Worm (Caenorhabditis elegans): ENCODE data around the gene F13B12.6.

ce11 chrIV:10398244-10398643 is 19.4 kb downstream of the F13B12.6 start:
- TF ChIP-seq pha-4 (tag; optimal IDR thresholded peaks at IDR 0.05) (no peak), zag-1 (tag; optimal IDR thresholded peaks at IDR 0.05) (no peak), lin-15B (tag; optimal IDR thresholded peaks at IDR 0.05) (no peak)

All from whole organism, L3 larva.